Fruit fly (Drosophila melanogaster) whole organism, embryonic: ENCODE measurements around the gene CG2931.

Experiments
- B-H1 ChIP-seq: fragments of 200-800 bp; sonication (Bioruptor generic); IDR thresholded peaks from 3 replicates; pipeline ENCODE4 v1.3.6; 2022; ENCODE audit warnings: missing biosample characterization, missing genetic modification characterization
- C15 ChIP-seq: fragments of 200-800 bp; sonication (Bioruptor generic); IDR thresholded peaks from 3 replicates; pipeline ENCODE4 v1.3.6; 2022; ENCODE audit warnings: missing biosample characterization, missing genetic modification characterization
- CG10321 ChIP-seq: fragments of 200-800 bp; sonication (Bioruptor generic); IDR thresholded peaks from 2 replicates; pipeline ENCODE4 v1.3.6; 2022; ENCODE audit warnings: missing biosample characterization, missing genetic modification characterization
- CG10366 ChIP-seq: fragments of 200-800 bp; sonication (Bioruptor generic); IDR thresholded peaks from 2 replicates; pipeline ENCODE4 v1.3.6; 2022; ENCODE audit warnings: missing biosample characterization, missing genetic modification characterization
- CG10543 ChIP-seq: fragments of 200-800 bp; sonication (Bioruptor generic); optimal IDR thresholded peaks from 3 replicates; lab custom pipeline; 2017; ENCODE audit warnings: missing biosample characterization, mild to moderate bottlenecking, missing genetic modification characterization, moderate library complexity
- CG11093 ChIP-seq: fragments of 200-800 bp; sonication (Bioruptor generic); IDR thresholded peaks from 3 replicates; pipeline ENCODE4 v1.3.6; 2022; ENCODE audit warnings: missing biosample characterization, missing genetic modification characterization
- CG12071 ChIP-seq: fragments of 200-800 bp; sonication (Bioruptor generic); optimal IDR thresholded peaks from 3 replicates; lab custom pipeline; 2018; ENCODE audit warnings: missing biosample characterization, mild to moderate bottlenecking, missing genetic modification characterization
- CG13123 ChIP-seq: fragments of 200-800 bp; sonication (Bioruptor generic); optimal IDR thresholded peaks from 2 replicates; lab custom pipeline; 2016; ENCODE audit warnings: missing biosample characterization, missing genetic modification characterization
- CG16863 ChIP-seq: fragments of 200-800 bp; sonication (Bioruptor generic); optimal IDR thresholded peaks from 3 replicates; lab custom pipeline; 2016; ENCODE audit warnings: missing biosample characterization, missing genetic modification characterization
- CG17568 ChIP-seq: fragments of 200-800 bp; sonication (Bioruptor generic); optimal IDR thresholded peaks from 2 replicates; lab custom pipeline; 2018; ENCODE audit warnings: missing biosample characterization, mild to moderate bottlenecking, missing genetic modification characterization, moderate library complexity
- CG18476 ChIP-seq: fragments of 200-800 bp; sonication (Bioruptor generic); optimal IDR thresholded peaks from 2 replicates; lab custom pipeline; 2016; ENCODE audit warnings: missing biosample characterization, mild to moderate bottlenecking, missing genetic modification characterization
- CG2889 ChIP-seq: fragments of 200-800 bp; sonication (Bioruptor generic); IDR thresholded peaks from 3 replicates; pipeline ENCODE4 v1.3.6; 2022; ENCODE audit warnings: missing biosample characterization, missing genetic modification characterization
- CG30020 ChIP-seq: fragments of 200-800 bp; optimal IDR thresholded peaks from 2 replicates; lab custom pipeline; 2019; ENCODE audit warnings: missing biosample characterization, mild to moderate bottlenecking, missing genetic modification characterization, moderate library complexity
- CG31365 ChIP-seq: fragments of 200-800 bp; sonication (Bioruptor generic); optimal IDR thresholded peaks from 2 replicates; lab custom pipeline; 2018; ENCODE audit warnings: missing biosample characterization, mild to moderate bottlenecking, missing genetic modification characterization
- CG6689 ChIP-seq: fragments of 200-800 bp; sonication (Bioruptor generic); IDR thresholded peaks from 2 replicates; pipeline ENCODE4 v1.3.6; 2022; ENCODE audit warnings: missing biosample characterization, missing genetic modification characterization
- CG7928 ChIP-seq: fragments of 200-800 bp; sonication (Bioruptor generic); optimal IDR thresholded peaks from 2 replicates; lab custom pipeline; 2017; ENCODE audit warnings: missing biosample characterization, mild to moderate bottlenecking, missing genetic modification characterization
- CG8281 ChIP-seq: fragments of 200-800 bp; sonication (Bioruptor generic); optimal IDR thresholded peaks from 2 replicates; lab custom pipeline; 2018; ENCODE audit warnings: missing biosample characterization, mild to moderate bottlenecking, missing genetic modification characterization, moderate library complexity
- CG9437 ChIP-seq: fragments of 200-800 bp; sonication (Bioruptor generic); optimal IDR thresholded peaks from 2 replicates; lab custom pipeline; 2018; ENCODE audit warnings: missing biosample characterization, mild to moderate bottlenecking, missing genetic modification characterization
- Fer3 ChIP-seq: fragments of 200-800 bp; sonication (Bioruptor generic); optimal IDR thresholded peaks from 2 replicates; lab custom pipeline; 2018; ENCODE audit warnings: missing biosample characterization, mild to moderate bottlenecking, missing genetic modification characterization, moderate library complexity
- GATAe ChIP-seq: fragments of 200-800 bp; sonication (Bioruptor generic); conservative IDR thresholded peaks from 2 replicates; pipeline ENCODE4 v1.3.6; 2022; ENCODE audit warnings: missing biosample characterization, missing genetic modification characterization
- Hey ChIP-seq: fragments of 200-800 bp; sonication (Bioruptor generic); optimal IDR thresholded peaks from 3 replicates; lab custom pipeline; 2018; ENCODE audit warnings: missing biosample characterization, mild to moderate bottlenecking, missing genetic modification characterization
- Myb ChIP-seq: fragments of 200-800 bp; sonication (Bioruptor generic); optimal IDR thresholded peaks from 2 replicates; lab custom pipeline; 2016; ENCODE audit warnings: missing biosample characterization, missing genetic modification characterization
- NC2α ChIP-seq: fragments of 200-800 bp; sonication (Bioruptor generic); optimal IDR thresholded peaks from 2 replicates; lab custom pipeline; 2016; ENCODE audit warnings: missing biosample characterization, missing genetic modification characterization
- Nf-YB ChIP-seq: fragments of 200-800 bp; sonication (Bioruptor generic); optimal IDR thresholded peaks from 3 replicates; lab custom pipeline; 2019; ENCODE audit warnings: missing biosample characterization, mild to moderate bottlenecking, missing genetic modification characterization, moderate library complexity
- PHDP ChIP-seq: fragments of 200-800 bp; sonication (Bioruptor generic); optimal IDR thresholded peaks from 3 replicates; lab custom pipeline; 2018; ENCODE audit warnings: missing biosample characterization, mild to moderate bottlenecking, missing genetic modification characterization, moderate library complexity
- Scr ChIP-seq: fragments of 200-800 bp; sonication (Bioruptor generic); IDR thresholded peaks from 2 replicates; pipeline ENCODE4 v1.3.6; 2022; ENCODE audit warnings: missing biosample characterization, missing genetic modification characterization; ENCODE audit not compliant: partially characterized antibody
- Usf ChIP-seq: fragments of 200-800 bp; sonication (Bioruptor generic); optimal IDR thresholded peaks from 2 replicates; lab custom pipeline; 2017; ENCODE audit warnings: missing genotype, missing biosample characterization, missing genetic modification characterization
- ab ChIP-seq: fragments of 200-800 bp; sonication (Bioruptor generic); optimal IDR thresholded peaks from 2 replicates; lab custom pipeline; 2016; ENCODE audit warnings: missing biosample characterization, missing genetic modification characterization
- ac ChIP-seq: fragments of 200-800 bp; sonication (Bioruptor generic); optimal IDR thresholded peaks from 3 replicates; lab custom pipeline; 2017; ENCODE audit warnings: missing biosample characterization, mild to moderate bottlenecking, missing genetic modification characterization
- az2 ChIP-seq: fragments of 200-800 bp; sonication (Bioruptor generic); optimal IDR thresholded peaks from 3 replicates; lab custom pipeline; 2016; ENCODE audit warnings: missing biosample characterization, missing genetic modification characterization
- bsh ChIP-seq, 2 experiments: fragments of 200-800 bp; sonication (Bioruptor generic); optimal IDR thresholded peaks; 2 replicates each; lab custom pipeline; 2017 to 2018; ENCODE audit warnings: mild to moderate bottlenecking in 2 of 2, missing biosample characterization in 2 of 2, missing genetic modification characterization in 2 of 2, moderate library complexity in 1 of 2
- cad ChIP-seq: fragments of >200 bp; optimal IDR thresholded peaks from 2 replicates; lab custom pipeline; 2017; ENCODE audit warnings: missing biosample characterization, missing genetic modification characterization
- ci ChIP-seq: fragments of 200-800 bp; sonication (Bioruptor generic); IDR thresholded peaks from 3 replicates; pipeline ENCODE4 v1.3.6; 2022; ENCODE audit warnings: missing biosample characterization, missing genetic modification characterization
- crp ChIP-seq, 2 experiments: fragments of 200-800 bp; sonication (Bioruptor generic); optimal IDR thresholded peaks; 2 replicates in 1 of 2; 3 replicates in 1 of 2; lab custom pipeline; 2017; ENCODE audit warnings: missing biosample characterization in 2 of 2, missing genetic modification characterization in 2 of 2, mild to moderate bottlenecking in 1 of 2, moderate library complexity in 1 of 2
- fd64A ChIP-seq: fragments of 200-800 bp; sonication (Bioruptor generic); optimal IDR thresholded peaks from 3 replicates; lab custom pipeline; 2018; ENCODE audit warnings: missing biosample characterization, mild to moderate bottlenecking, missing genetic modification characterization
- fd96Cb ChIP-seq: fragments of 200-800 bp; sonication (Bioruptor generic); optimal IDR thresholded peaks from 2 replicates; lab custom pipeline; 2018; ENCODE audit warnings: missing biosample characterization, mild to moderate bottlenecking, missing genetic modification characterization, moderate library complexity
- gcm ChIP-seq: fragments of 200-800 bp; sonication (Bioruptor generic); optimal IDR thresholded peaks from 2 replicates; lab custom pipeline; 2019; ENCODE audit warnings: missing biosample characterization, mild to moderate bottlenecking, missing genetic modification characterization, moderate library complexity
- grau ChIP-seq: fragments of 200-800 bp; optimal IDR thresholded peaks from 3 replicates; lab custom pipeline; 2019; ENCODE audit warnings: missing biosample characterization, mild to moderate bottlenecking, missing genetic modification characterization, moderate library complexity
- gsb-n ChIP-seq: fragments of 200-800 bp; sonication (Bioruptor generic); optimal IDR thresholded peaks from 3 replicates; lab custom pipeline; 2018; ENCODE audit warnings: missing biosample characterization, mild to moderate bottlenecking, missing genetic modification characterization
- her ChIP-seq: fragments of 200-800 bp; sonication (Bioruptor generic); optimal IDR thresholded peaks from 2 replicates; lab custom pipeline; 2016; ENCODE audit warnings: missing biosample characterization, missing genetic modification characterization
- kni ChIP-seq: fragments of 200-800 bp; sonication (Bioruptor generic); optimal IDR thresholded peaks from 3 replicates; lab custom pipeline; 2017; ENCODE audit warnings: mild to moderate bottlenecking, missing biosample characterization, missing genetic modification reagents, missing genetic modification characterization
- lola ChIP-seq, 3 experiments: fragments of >200 bp in 2 of 3; fragments of 200-800 bp in 1 of 3; sonication (Bioruptor generic) in 1 of 3; optimal IDR thresholded peaks; 2 replicates each; lab custom pipeline; 2017 to 2019; ENCODE audit warnings: missing biosample characterization in 3 of 3, missing genetic modification characterization in 3 of 3, mild to moderate bottlenecking in 1 of 3, moderate library complexity in 1 of 3
- mam ChIP-seq: fragments of 200-800 bp; sonication (Bioruptor generic); optimal IDR thresholded peaks from 3 replicates; lab custom pipeline; 2016; ENCODE audit warnings: missing biosample characterization, missing genetic modification characterization
- pho ChIP-seq: fragments of 200-800 bp; sonication (Bioruptor generic); optimal IDR thresholded peaks from 2 replicates; lab custom pipeline; 2016; ENCODE audit warnings: missing biosample characterization, missing genetic modification characterization
- schlank ChIP-seq: fragments of 200-800 bp; sonication (Bioruptor generic); optimal IDR thresholded peaks from 2 replicates; lab custom pipeline; 2018; ENCODE audit warnings: missing biosample characterization, mild to moderate bottlenecking, missing genetic modification characterization
- seq ChIP-seq: fragments of 200-800 bp; sonication (Bioruptor generic); IDR thresholded peaks from 2 replicates; pipeline ENCODE4 v1.3.6; 2022; ENCODE audit warnings: missing biosample characterization, missing genetic modification characterization
- slou ChIP-seq: fragments of 200-800 bp; sonication (Bioruptor generic); optimal IDR thresholded peaks from 3 replicates; lab custom pipeline; 2016; ENCODE audit warnings: missing biosample characterization, missing genetic modification characterization
- tgo ChIP-seq: fragments of 200-800 bp; sonication (Bioruptor generic); IDR thresholded peaks from 3 replicates; pipeline ENCODE4 v1.3.6; 2022; ENCODE audit warnings: missing biosample characterization, missing genetic modification characterization
- trh ChIP-seq: fragments of 200-800 bp; sonication (Bioruptor generic); optimal IDR thresholded peaks from 2 replicates; lab custom pipeline; 2016; ENCODE audit warnings: missing biosample characterization, missing genetic modification characterization
- wek ChIP-seq: fragments of 200-800 bp; sonication (Bioruptor generic); optimal IDR thresholded peaks from 3 replicates; lab custom pipeline; 2018; ENCODE audit warnings: missing biosample characterization, mild to moderate bottlenecking, missing genetic modification characterization, moderate library complexity
- z ChIP-seq: fragments of 200-800 bp; sonication (Bioruptor generic); IDR thresholded peaks from 3 replicates; pipeline ENCODE4 v1.3.6; 2022; ENCODE audit warnings: missing biosample characterization, missing genetic modification characterization
- zfh2 ChIP-seq: fragments of 200-800 bp; sonication (Bioruptor generic); optimal IDR thresholded peaks from 2 replicates; lab custom pipeline; 2016; ENCODE audit warnings: missing biosample characterization, missing genetic modification characterization

The CG2931 gene

dm6 chr3R:5550452-5550851 lies 18.0 kb downstream of the CG2931 start (continued):
- no peak for TF ChIP-seq CG9437
- TF ChIP-seq fd64A (GFP tag; lab: Kevin White, UChicago): no peak
- no peak for TF ChIP-seq CG7928 (GFP tag; lab: Kevin White, UChicago)
- no peak for TF ChIP-seq pho
- no peak for TF ChIP-seq CG11093 (GFP tag; lab: Robert Waterston, UW)
- no peak for TF ChIP-seq seq (GFP tag; lab: Robert Waterston, UW)
- TF ChIP-seq CG10543 (GFP tag; lab: Kevin White, UChicago): no peak
- TF ChIP-seq GATAe (GFP tag; lab: Robert Waterston, UW): no peak
- TF ChIP-seq PHDP: no peak
- TF ChIP-seq gcm: no peak
- TF ChIP-seq Nf-YB (GFP tag; lab: Kevin White, UChicago): no peak
- TF ChIP-seq C15: no peak
- TF ChIP-seq NC2α (GFP tag; lab: Kevin White, UChicago): no peak
- no peak for TF ChIP-seq trh
- no peak for TF ChIP-seq schlank (tag; lab: Kevin White, UChicago)
- no peak for TF ChIP-seq CG10321 (GFP tag; lab: Robert Waterston, UW)
- no peak for TF ChIP-seq ac (GFP tag; lab: Kevin White, UChicago)
- no peak for TF ChIP-seq az2 (GFP tag; lab: Kevin White, UChicago)
- no peak for TF ChIP-seq Fer3
- TF ChIP-seq zfh2 (GFP tag; lab: Kevin White, UChicago): no peak
- no peak for TF ChIP-seq wek
- TF ChIP-seq gsb-n (tag; lab: Kevin White, UChicago): no peak
- TF ChIP-seq CG31365: no peak
- TF ChIP-seq z: no peak
- no peak for TF ChIP-seq lola (GFP tag; optimal IDR thresholded peaks at IDR 0.05; lab: Kevin White, UChicago)
- no peak for TF ChIP-seq mam (GFP tag; lab: Kevin White, UChicago)
- TF ChIP-seq CG18476 (GFP tag; lab: Kevin White, UChicago): no peak
- TF ChIP-seq CG30020: no peak
- TF ChIP-seq CG12071 (GFP tag; lab: Kevin White, UChicago): no peak
- no peak for TF ChIP-seq ci (GFP tag; lab: Robert Waterston, UW)
- TF ChIP-seq ab (GFP tag; lab: Kevin White, UChicago): no peak
- TF ChIP-seq Hey (tag; lab: Kevin White, UChicago): no peak
- TF ChIP-seq bsh (GFP tag; optimal IDR thresholded peaks at IDR 0.05; lab: Kevin White, UChicago): no peak
- no peak for TF ChIP-seq B-H1
- TF ChIP-seq fd96Cb (tag; lab: Kevin White, UChicago): no peak
- no peak for TF ChIP-seq her
- TF ChIP-seq kni (GFP tag; lab: Kevin White, UChicago): no peak
- TF ChIP-seq CG2889 (GFP tag; lab: Robert Waterston, UW): no peak
- no peak for TF ChIP-seq slou (GFP tag; lab: Kevin White, UChicago)
- no peak for TF ChIP-seq crp (GFP tag; optimal IDR thresholded peaks at IDR 0.05; lab: Kevin White, UChicago)
- no peak for TF ChIP-seq CG17568
- TF ChIP-seq CG16863 (GFP tag; lab: Kevin White, UChicago): no peak
- TF ChIP-seq CG10366 (GFP tag; lab: Robert Waterston, UW): no peak
- TF ChIP-seq Myb (GFP tag; lab: Kevin White, UChicago): peak; percentile 91
- peak; percentile 69 for TF ChIP-seq Scr (GFP tag; lab: Robert Waterston, UW)
- no peak for TF ChIP-seq CG6689 (GFP tag; lab: Robert Waterston, UW)
- no peak for TF ChIP-seq CG13123 (GFP tag; lab: Kevin White, UChicago)
- TF ChIP-seq Usf (GFP tag; lab: Kevin White, UChicago): no peak
- TF ChIP-seq tgo: no peak
- TF ChIP-seq grau: no peak
- no peak for TF ChIP-seq CG8281 (tag; lab: Kevin White, UChicago)
- TF ChIP-seq cad: no peak
